Worm (Caenorhabditis elegans): Measurements from ENCODE around the gene ZK402.5.
"Not testable (repeated sequence)": the region's sequence is repeated elsewhere in the genome, so short reads cannot be mapped to it uniquely, and the experiment has no call there.

The ZK402.5 gene

ce11 chrX:1437097-1437496 lies 35.9 kb upstream of the ZK402.5 start:
- TF ChIP-seq hmg-4 (GFP tag; optimal IDR thresholded peaks at IDR 0.05): no peak
- no peak for TF ChIP-seq hmbx-1 (tag; optimal IDR thresholded peaks at IDR 0.05)
- no peak for TF ChIP-seq sea-1 (GFP tag; conservative IDR thresholded peaks at IDR 0.05)
- no peak for TF ChIP-seq tra-4 (tag; optimal IDR thresholded peaks at IDR 0.05)
- TF ChIP-seq ama-1 (optimal IDR thresholded peaks at IDR 0.05): no peak
- no peak for TF ChIP-seq tbx-11 (GFP tag; IDR thresholded peaks at IDR 0.05)
- TF ChIP-seq ceh-13 (GFP tag; optimal IDR thresholded peaks at IDR 0.05): no peak
- TF ChIP-seq F13C5.2 (tag; optimal IDR thresholded peaks at IDR 0.05): no peak
- no peak for TF ChIP-seq hnd-1 (tag; optimal IDR thresholded peaks at IDR 0.05)
- no peak for TF ChIP-seq ets-7 (tag; optimal IDR thresholded peaks at IDR 0.05)
- TF ChIP-seq scrt-1 (GFP tag; IDR thresholded peaks at IDR 0.05): no peak
- no peak for TF ChIP-seq ceh-36 (tag; optimal IDR thresholded peaks at IDR 0.05)
- no peak for TF ChIP-seq flt-1 (GFP tag; IDR thresholded peaks at IDR 0.05)
- no peak for TF ChIP-seq tbx-37 (GFP tag; conservative IDR thresholded peaks at IDR 0.05)
- no peak for TF ChIP-seq pes-1 (GFP tag; IDR thresholded peaks at IDR 0.05)

DNA sequence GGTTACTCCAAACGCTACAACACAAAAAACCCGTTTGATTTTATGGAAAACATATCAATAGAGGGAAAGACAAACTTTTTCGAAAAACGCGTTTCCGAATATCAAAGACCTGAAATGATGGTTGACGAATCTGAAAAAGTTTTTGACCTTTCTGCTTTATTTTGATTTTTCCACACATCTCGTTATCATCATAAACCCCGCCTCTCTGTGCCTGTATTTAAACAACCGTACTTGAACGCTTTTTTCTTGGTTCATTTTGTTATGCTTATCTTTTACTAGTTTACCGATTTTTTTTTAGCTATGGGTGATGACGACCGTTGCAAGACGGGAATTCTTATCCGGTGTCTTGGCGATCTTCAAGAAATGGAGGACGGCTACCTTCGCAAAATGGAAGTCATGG lies 29.5 kb upstream of the ZK402.5 start, which contains the start of gene F19G12.1:
F19G12.1 (plus strand) TSS at position 301 of the 400 bp plus-strand sequence.
- not testable (repeated sequence) for TF ChIP-seq tbx-11 (GFP tag; IDR thresholded peaks at IDR 0.05); aly-1 (tag; optimal IDR thresholded peaks at IDR 0.05); sea-1 (GFP tag; conservative IDR thresholded peaks at IDR 0.05)

- no peak for TF ChIP-seq tbx-11 (GFP tag; IDR thresholded peaks at IDR 0.05)
- TF ChIP-seq hmg-4 (GFP tag; optimal IDR thresholded peaks at IDR 0.05): no peak
- TF ChIP-seq hmbx-1 (tag; optimal IDR thresholded peaks at IDR 0.05): no peak
- TF ChIP-seq tbx-37 (GFP tag; conservative IDR thresholded peaks at IDR 0.05): no peak
- no peak for TF ChIP-seq tra-4 (tag; optimal IDR thresholded peaks at IDR 0.05)
- TF ChIP-seq aly-1 (tag; optimal IDR thresholded peaks at IDR 0.05): no peak
- no peak for TF ChIP-seq ama-1 (optimal IDR thresholded peaks at IDR 0.05)
- TF ChIP-seq ceh-36 (tag; optimal IDR thresholded peaks at IDR 0.05): no peak
- no peak for TF ChIP-seq ceh-13 (GFP tag; optimal IDR thresholded peaks at IDR 0.05)
- no peak for TF ChIP-seq B0310.2 (tag; optimal IDR thresholded peaks at IDR 0.05)
- TF ChIP-seq flt-1 (GFP tag; IDR thresholded peaks at IDR 0.05): no peak
- TF ChIP-seq F13C5.2 (tag; optimal IDR thresholded peaks at IDR 0.05): no peak
- no peak for TF ChIP-seq pes-1 (GFP tag; IDR thresholded peaks at IDR 0.05)
- no peak for TF ChIP-seq ets-7 (tag; optimal IDR thresholded peaks at IDR 0.05)
- no peak for TF ChIP-seq hnd-1 (tag; optimal IDR thresholded peaks at IDR 0.05)
- no peak for TF ChIP-seq sea-1 (GFP tag; conservative IDR thresholded peaks at IDR 0.05)
- TF ChIP-seq scrt-1 (GFP tag; IDR thresholded peaks at IDR 0.05): no peak
Measured at ce11 chrX:1426425-1426824, 25.3 kb upstream of the ZK402.5 start, which contains the start of gene F19G12.11. TSS of gene F19G12.11 (minus strand) at chrX:1426525.

DNA sequence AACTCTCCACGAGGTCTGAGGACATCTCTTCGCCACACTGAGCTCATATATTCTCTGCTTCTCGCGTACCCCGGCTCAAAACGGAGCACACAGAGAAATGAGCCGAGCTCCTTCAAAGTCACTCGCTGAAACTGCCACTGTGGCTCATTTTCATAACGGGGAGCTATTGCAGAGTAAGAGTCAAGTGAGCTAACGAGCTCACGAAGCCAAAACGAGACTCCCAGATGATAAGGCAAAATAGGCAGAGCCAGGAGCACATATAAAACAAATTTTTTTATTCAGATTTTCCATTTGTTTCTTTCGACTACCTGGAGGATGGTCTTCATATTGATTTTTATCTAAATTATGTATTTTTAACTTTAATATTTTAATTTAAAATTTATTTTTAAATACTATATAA lies 23.4 kb upstream of the ZK402.5 start, which contains the start of gene F19G12.3:
F19G12.3 (plus strand) TSS at position 301 of the 400 bp plus-strand sequence.
- TF ChIP-seq aly-1 (tag; optimal IDR thresholded peaks at IDR 0.05): no peak
- no peak for TF ChIP-seq sea-1 (GFP tag; conservative IDR thresholded peaks at IDR 0.05)
- no peak for TF ChIP-seq scrt-1 (GFP tag; IDR thresholded peaks at IDR 0.05)
- no peak for TF ChIP-seq ceh-36 (tag; optimal IDR thresholded peaks at IDR 0.05)
- no peak for TF ChIP-seq pes-1 (GFP tag; IDR thresholded peaks at IDR 0.05)
- no peak for TF ChIP-seq tbx-11 (GFP tag; IDR thresholded peaks at IDR 0.05)
- no peak for TF ChIP-seq flt-1 (GFP tag; IDR thresholded peaks at IDR 0.05)
- no peak for TF ChIP-seq F13C5.2 (tag; optimal IDR thresholded peaks at IDR 0.05)
- no peak for TF ChIP-seq ama-1 (optimal IDR thresholded peaks at IDR 0.05)
- TF ChIP-seq ceh-13 (GFP tag; optimal IDR thresholded peaks at IDR 0.05): no peak
- no peak for TF ChIP-seq hmg-4 (GFP tag; optimal IDR thresholded peaks at IDR 0.05)
- TF ChIP-seq B0310.2 (tag; optimal IDR thresholded peaks at IDR 0.05): no peak
- no peak for TF ChIP-seq tra-4 (tag; optimal IDR thresholded peaks at IDR 0.05)
- TF ChIP-seq hnd-1 (tag; optimal IDR thresholded peaks at IDR 0.05): no peak
- TF ChIP-seq tbx-37 (GFP tag; conservative IDR thresholded peaks at IDR 0.05): no peak
- no peak for TF ChIP-seq ets-7 (tag; optimal IDR thresholded peaks at IDR 0.05)
- no peak for TF ChIP-seq hmbx-1 (tag; optimal IDR thresholded peaks at IDR 0.05)

- no peak for TF ChIP-seq hnd-1 (tag; optimal IDR thresholded peaks at IDR 0.05)
Measured at ce11 chrX:1420524-1420923, 19.4 kb upstream of the ZK402.5 start.

DNA sequence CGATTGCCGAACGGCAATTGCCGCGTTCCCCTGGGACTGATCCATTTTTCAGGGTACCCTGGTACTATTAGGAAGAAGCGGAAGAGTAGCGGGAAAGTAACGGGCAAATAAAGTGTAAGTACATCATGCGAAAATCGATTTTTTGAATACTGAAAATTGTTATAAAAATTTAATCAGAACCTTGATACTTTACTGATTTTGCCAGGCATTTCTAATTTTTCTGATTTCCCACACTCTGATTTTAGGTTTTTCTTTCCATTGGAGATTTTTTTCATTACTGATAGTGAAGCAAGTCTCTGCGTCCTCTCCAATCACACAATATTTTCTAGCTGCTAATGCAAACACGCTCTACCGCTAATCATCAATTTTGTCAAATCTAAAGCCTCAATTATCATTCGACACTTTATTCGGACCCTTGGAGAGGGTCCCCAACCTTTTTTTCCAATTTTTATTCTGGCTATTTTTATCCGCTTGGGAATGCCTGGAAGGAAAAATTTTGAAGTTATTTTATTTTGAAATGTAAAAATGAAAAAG lies 18.1 kb upstream of the ZK402.5 start, which contains the start of gene F19G12.9:
F19G12.9 (plus strand) TSS at position 51 of the 534 bp plus-strand sequence.
- TF ChIP-seq tbx-11 (GFP tag; IDR thresholded peaks at IDR 0.05): no peak
- no peak for TF ChIP-seq ama-1 (optimal IDR thresholded peaks at IDR 0.05)
- TF ChIP-seq sea-1 (GFP tag; conservative IDR thresholded peaks at IDR 0.05): no peak
- no peak for TF ChIP-seq ceh-36 (tag; optimal IDR thresholded peaks at IDR 0.05)
- TF ChIP-seq ceh-13 (GFP tag; optimal IDR thresholded peaks at IDR 0.05): no peak
- TF ChIP-seq hmbx-1 (tag; optimal IDR thresholded peaks at IDR 0.05): no peak
- no peak for TF ChIP-seq F13C5.2 (tag; optimal IDR thresholded peaks at IDR 0.05)
- TF ChIP-seq hnd-1 (tag; optimal IDR thresholded peaks at IDR 0.05): no peak
- no peak for TF ChIP-seq B0310.2 (tag; optimal IDR thresholded peaks at IDR 0.05)
- TF ChIP-seq ets-7 (tag; optimal IDR thresholded peaks at IDR 0.05): no peak

ce11 chrX:1416776-1417354 lies 15.7 kb upstream of the ZK402.5 start, which contains the start of the genes F19G12.4 and F19G12.8:
TSS of gene F19G12.4 (plus strand) at chrX:1417304.
TSS of gene F19G12.8 (plus strand) at chrX:1417320.
- TF ChIP-seq scrt-1 (GFP tag; IDR thresholded peaks at IDR 0.05) (no peak), aly-1 (tag; optimal IDR thresholded peaks at IDR 0.05) (no peak), ama-1 (optimal IDR thresholded peaks at IDR 0.05) (no peak), flt-1 (GFP tag; IDR thresholded peaks at IDR 0.05) (no peak), hmg-4 (GFP tag; optimal IDR thresholded peaks at IDR 0.05) (no peak), F13C5.2 (tag; optimal IDR thresholded peaks at IDR 0.05) (no peak), ets-7 (tag; optimal IDR thresholded peaks at IDR 0.05) (no peak)
